Fruit fly (Drosophila melanogaster) Kc167 (cell line): Measurements from ENCODE around the gene Grx1.

Experiments used
- Sin3A ChIP-seq: fragments of >200 bp; optimal IDR thresholded peaks from 2 replicates; lab custom pipeline; 2018; ENCODE audit warnings: missing external identifiers
- insv ChIP-seq: fragments of >200 bp; optimal IDR thresholded peaks from 3 replicates; lab custom pipeline; 2018; ENCODE audit warnings: missing external identifiers
- psq ChIP-seq: fragments of >200 bp; optimal IDR thresholded peaks from 2 replicates; lab custom pipeline; 2017; ENCODE audit warnings: missing external identifiers
- ttk ChIP-seq: sonication (Bioruptor generic); optimal IDR thresholded peaks from 2 replicates; lab custom pipeline; 2017; ENCODE audit warnings: missing external identifiers

dm6 chr3L:18896297-18896863 is 27.4 kb downstream of the Grx1 start:
- TF ChIP-seq psq (lab: Kevin White, UChicago) (no peak), ttk (lab: Kevin White, UChicago) (no peak), insv (no peak), Sin3A (lab: Kevin White, UChicago) (no peak)
